Worm (Caenorhabditis elegans): Measurements from ENCODE around the gene C08B6.18.

C08B6.18 gene

DNA sequence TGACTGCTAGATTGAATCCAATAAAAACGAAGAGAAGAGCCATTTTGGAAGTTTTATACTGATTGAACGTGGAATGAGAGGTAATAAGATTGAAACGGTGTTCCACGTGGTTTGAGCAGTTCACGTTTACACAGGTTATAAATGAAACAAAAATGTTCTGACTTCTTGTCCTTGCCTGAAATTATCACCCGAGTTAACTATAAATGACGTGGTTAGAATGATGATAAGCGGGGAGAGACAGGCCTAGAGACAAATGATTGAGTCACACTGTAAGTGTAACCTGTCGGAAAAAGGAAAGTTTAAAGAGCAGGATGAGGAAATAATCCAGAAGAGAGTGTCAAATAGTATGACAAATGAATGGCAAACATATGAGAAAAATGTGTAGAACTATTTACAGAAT lies 27.0 kb upstream of the C08B6.18 start, which contains the start of gene C51E3.10:
Gene C51E3.10 (minus strand): TSS at position 181 of the 400 bp plus-strand sequence.
- TF ChIP-seq nhr-120 (GFP tag; IDR thresholded peaks at IDR 0.05), result no peak
- 0 out of 2 replicates have a peak, but pooled peaks have one; percentile 25 for TF ChIP-seq nfyb-1 (GFP tag; IDR thresholded peaks at IDR 0.05)
- no peak for TF ChIP-seq Y95B8A.8 (GFP tag; IDR thresholded peaks at IDR 0.05)
- TF ChIP-seq ets-4 (GFP tag; optimal IDR thresholded peaks at IDR 0.05), result peak; percentile 47
- TF ChIP-seq mes-4 (tag; optimal IDR thresholded peaks at IDR 0.05), result no peak
- TF ChIP-seq nhr-80 (tag; optimal IDR thresholded peaks at IDR 0.05), result peak; percentile 92
- TF ChIP-seq atf-7 (tag; optimal IDR thresholded peaks at IDR 0.05), result peak; percentile 54
- peak; percentile 5 for TF ChIP-seq unc-62 (GFP tag; optimal IDR thresholded peaks at IDR 0.05)
- no peak for TF ChIP-seq him-1 (tag; optimal IDR thresholded peaks at IDR 0.05)
- peak; percentile 71 to 80 for TF ChIP-seq let-607 (tag; optimal IDR thresholded peaks at IDR 0.05)
- TF ChIP-seq nhr-90 (tag; optimal IDR thresholded peaks at IDR 0.05), result peak; percentile 26
- TF ChIP-seq F37B4.10 (GFP tag; IDR thresholded peaks at IDR 0.05), result no peak

DNA sequence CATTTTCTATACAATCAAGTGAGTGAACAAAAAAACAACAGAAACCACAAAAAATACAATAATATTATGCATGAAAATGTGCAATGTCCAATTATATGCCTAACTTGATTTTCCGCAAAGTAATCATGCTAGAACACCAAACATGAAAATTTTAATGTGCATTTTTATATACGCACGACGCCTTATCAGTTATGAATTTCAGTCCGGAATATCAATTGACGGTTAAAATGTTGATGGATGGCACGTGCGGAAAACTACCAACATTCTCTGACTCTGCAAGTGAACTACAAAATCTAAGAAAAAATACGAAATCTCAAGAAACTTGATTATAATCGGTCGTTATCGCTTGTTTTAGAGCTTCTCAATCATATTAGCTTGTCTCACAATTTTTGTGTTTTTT lies 26.0 kb upstream of the C08B6.18 start:
- peak; percentile 56 for TF ChIP-seq nhr-80 (tag; optimal IDR thresholded peaks at IDR 0.05)
- TF ChIP-seq hlh-12 (tag; optimal IDR thresholded peaks at IDR 0.05), result no peak

DNA sequence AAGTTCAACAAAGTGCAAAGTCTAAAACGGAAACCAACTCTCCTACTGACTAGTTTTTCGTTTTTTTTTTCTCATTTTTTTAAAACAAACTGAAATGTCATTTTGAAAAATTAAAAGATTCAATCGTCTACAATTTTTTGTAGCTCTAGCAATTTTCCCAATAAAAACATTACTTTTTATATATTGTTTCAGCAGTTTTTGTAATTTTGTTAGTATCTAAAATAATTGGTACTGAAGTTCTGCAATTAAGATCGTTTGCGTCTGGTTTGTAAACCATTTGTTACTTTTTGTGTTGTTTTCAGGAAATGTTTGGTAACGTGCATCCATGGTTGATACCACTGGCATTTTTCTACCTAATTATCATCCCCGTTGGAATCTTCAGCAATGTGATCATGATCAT lies 24.6 kb upstream of the C08B6.18 start, which contains the start of gene srsx-30:
Gene srsx-30 (plus strand): TSS at position 301 of the 400 bp plus-strand sequence.
- TF ChIP-seq lag-1 (GFP tag; IDR thresholded peaks at IDR 0.05), result no peak
- TF ChIP-seq madf-3 (GFP tag; IDR thresholded peaks at IDR 0.05), result no peak
- TF ChIP-seq ztf-6 (GFP tag; IDR thresholded peaks at IDR 0.05), result no peak
- TF ChIP-seq ztf-18 (tag; optimal IDR thresholded peaks at IDR 0.05), result no peak
- no peak for TF ChIP-seq C06A6.2 (GFP tag; conservative IDR thresholded peaks at IDR 0.05)

DNA sequence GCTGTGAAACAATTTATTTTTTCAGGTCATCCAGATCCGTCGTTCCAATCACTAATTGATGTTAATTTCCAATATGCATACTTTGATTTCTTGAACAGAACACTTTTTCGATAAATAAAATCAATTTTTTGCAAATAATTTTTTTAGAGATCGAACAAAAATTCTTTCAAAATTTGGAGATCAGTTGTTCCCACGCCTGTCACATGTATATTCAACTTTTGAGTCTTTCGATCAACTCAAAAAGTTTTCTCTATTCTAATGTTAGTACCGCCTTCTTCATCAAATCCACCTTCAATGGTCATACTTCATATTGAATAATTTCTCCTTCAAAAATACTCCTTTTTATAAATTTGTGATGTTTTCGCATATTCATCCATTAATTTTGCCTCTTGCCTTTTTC lies 20.8 kb upstream of the C08B6.18 start, which contains the start of gene srsx-29:
Gene srsx-29 (plus strand): TSS at position 301 of the 400 bp plus-strand sequence.
- no peak for TF ChIP-seq sdz-38 (tag; optimal IDR thresholded peaks at IDR 0.05)
- no peak for TF ChIP-seq madf-8 (GFP tag; conservative IDR thresholded peaks at IDR 0.05)
- TF ChIP-seq egrh-3 (GFP tag; IDR thresholded peaks at IDR 0.05), result no peak
- no peak for TF ChIP-seq Y56A3A.18 (GFP tag; IDR thresholded peaks at IDR 0.05)
- TF ChIP-seq F39B2.1 (GFP tag; IDR thresholded peaks at IDR 0.05), result no peak
- TF ChIP-seq ceh-27 (GFP tag; optimal IDR thresholded peaks at IDR 0.05), result no peak
- no peak for TF ChIP-seq let-607 (tag; optimal IDR thresholded peaks at IDR 0.05)
- TF ChIP-seq ceh-40 (GFP tag; IDR thresholded peaks at IDR 0.05), result no peak
- no peak for TF ChIP-seq gei-17 (GFP tag; optimal IDR thresholded peaks at IDR 0.05)
- no peak for TF ChIP-seq F57C9.4 (tag; optimal IDR thresholded peaks at IDR 0.05)

DNA sequence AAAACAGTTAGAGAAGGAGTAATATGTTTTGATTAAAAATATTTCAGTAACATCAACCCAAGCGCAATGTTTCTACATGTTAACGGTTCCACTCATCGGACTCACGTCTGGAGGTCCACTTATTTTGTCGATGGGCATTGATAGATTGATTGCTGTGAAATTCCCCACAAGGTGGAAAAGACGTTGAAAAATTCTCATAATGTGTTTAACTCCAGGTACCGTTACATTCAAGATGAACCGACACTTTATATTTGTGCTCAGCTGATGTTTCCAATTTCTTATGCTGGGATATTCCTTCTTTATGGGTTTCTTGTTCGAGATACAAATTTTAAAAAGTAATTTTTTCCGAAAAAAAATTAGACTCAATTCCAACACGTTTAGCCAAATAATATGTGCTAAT lies 19.1 kb upstream of the C08B6.18 start:
- no peak for TF ChIP-seq dpff-1 (tag; optimal IDR thresholded peaks at IDR 0.05)
- no peak for TF ChIP-seq nhr-179 (tag; optimal IDR thresholded peaks at IDR 0.05)
- TF ChIP-seq ceh-91 (GFP tag; IDR thresholded peaks at IDR 0.05), result no peak
- TF ChIP-seq nhr-120 (GFP tag; IDR thresholded peaks at IDR 0.05), result no peak
- TF ChIP-seq dpl-1 (GFP tag; optimal IDR thresholded peaks at IDR 0.05), result no peak
- TF ChIP-seq unc-130 (GFP tag; optimal IDR thresholded peaks at IDR 0.05), result no peak
- no peak for TF ChIP-seq gei-17 (GFP tag; optimal IDR thresholded peaks at IDR 0.05)
- no peak for TF ChIP-seq F22D6.2 (tag; optimal IDR thresholded peaks at IDR 0.05)
- no peak for TF ChIP-seq F55B11.4 (tag; optimal IDR thresholded peaks at IDR 0.05; ENCODE audit: borderline replicate concordance, insufficient read depth)

Data from whole organism, young adult.